Worm (Caenorhabditis elegans) whole organism, L4 larva: ENCODE results near the gene K03H6.5.

Experiments used
- aly-2 ChIP-seq: sonication (generic microtip); optimal IDR thresholded peaks from 2 replicates; lab custom pipeline; 2018; ENCODE audit warnings: missing biosample characterization, missing genetic modification characterization
- dmd-8 ChIP-seq: fragments of 200-800 bp; sonication (Bioruptor generic); IDR thresholded peaks from 2 replicates; pipeline ENCODE4 v1.3.6; 2022; ENCODE audit warnings: missing genetic modification characterization, missing compliant biosample characterization
- dpl-1 ChIP-seq: fragments of 150-350 bp; optimal IDR thresholded peaks from 2 replicates; lab custom pipeline; 2014; ENCODE audit warnings: missing biosample characterization, missing genetic modification reagents, missing genetic modification characterization
- fkh-10 ChIP-seq: fragments of 150-350 bp; optimal IDR thresholded peaks from 2 replicates; lab custom pipeline; 2014; ENCODE audit warnings: missing biosample characterization, missing genetic modification reagents, missing genetic modification characterization
- fos-1 ChIP-seq: fragments of 150-350 bp; optimal IDR thresholded peaks from 2 replicates; lab custom pipeline; 2014; ENCODE audit warnings: missing biosample characterization, missing genetic modification characterization
- hlh-11 ChIP-seq: fragments of 200-800 bp; sonication (Bioruptor generic); optimal IDR thresholded peaks from 2 replicates; lab custom pipeline; 2018; ENCODE audit warnings: mild to moderate bottlenecking, missing genetic modification characterization, missing compliant biosample characterization
- lin-15B ChIP-seq: fragments of 150-350 bp; sonication (generic microtip); optimal IDR thresholded peaks from 3 replicates; lab custom pipeline; 2014; ENCODE audit warnings: missing biosample characterization, missing genetic modification characterization
- lin-39 ChIP-seq: fragments of 150-350 bp; optimal IDR thresholded peaks from 2 replicates; lab custom pipeline; 2014; ENCODE audit warnings: missing biosample characterization, missing genetic modification reagents, missing genetic modification characterization
- mep-1 ChIP-seq: fragments of 150-350 bp; sonication (generic microtip); optimal IDR thresholded peaks from 3 replicates; lab custom pipeline; 2014; ENCODE audit warnings: missing biosample characterization, missing genetic modification characterization
- nhr-28 ChIP-seq: fragments of 150-350 bp; optimal IDR thresholded peaks from 2 replicates; lab custom pipeline; 2014; ENCODE audit warnings: missing biosample characterization, missing genetic modification characterization
- pha-4 ChIP-seq, 2 experiments: fragments of 150-350 bp in 1 of 2; fragments of 200-800 bp in 1 of 2; sonication (Bioruptor generic) in 1 of 2; IDR thresholded peaks in 1 of 2; optimal IDR thresholded peaks in 1 of 2; 2 replicates each; pipeline versions ENCODE4 v1.3.6 to Lab custom; 2014 to 2022; ENCODE audit warnings: missing genetic modification characterization in 2 of 2, missing genetic modification reagents in 2 of 2, missing biosample characterization in 1 of 2, missing compliant biosample characterization in 1 of 2
- spr-1 ChIP-seq: sonication (generic microtip); optimal IDR thresholded peaks from 2 replicates; lab custom pipeline; 2016; ENCODE audit warnings: mild to moderate bottlenecking, missing genetic modification characterization, missing compliant biosample characterization
- ztf-11 ChIP-seq: fragments of 150-350 bp; optimal IDR thresholded peaks from 2 replicates; lab custom pipeline; 2014; ENCODE audit warnings: missing biosample characterization, missing genetic modification characterization

DNA sequence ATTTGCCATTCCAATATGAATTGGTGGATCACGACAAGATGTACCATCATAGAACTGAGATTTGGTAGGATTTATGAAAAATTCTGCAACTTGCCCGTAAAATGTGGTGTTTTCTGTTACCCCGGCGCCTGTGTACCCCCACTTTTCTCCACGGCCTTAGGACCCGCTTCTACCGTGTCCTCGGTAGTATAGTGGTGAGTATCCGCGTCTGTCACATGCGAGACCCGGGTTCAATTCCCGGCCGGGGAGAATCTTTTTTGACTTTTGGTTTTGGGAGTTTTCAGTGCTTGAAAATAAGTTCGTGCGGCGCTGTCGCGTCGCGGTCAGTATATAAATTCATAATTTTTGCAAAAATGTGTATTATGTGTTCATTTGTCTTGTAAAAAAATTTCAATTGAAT, 21.8 kb downstream of the K03H6.5 start:
- TF ChIP-seq spr-1 (tag; lab: Kevin White, UChicago) (no peak), lin-15B (tag; lab: Kevin White, UChicago) (no peak), fkh-10 (GFP tag; lab: Kevin White, UChicago) (no peak), fos-1 (tag; lab: Kevin White, UChicago) (no peak), ztf-11 (tag; lab: Kevin White, UChicago) (no peak), lin-39 (no peak), dpl-1 (GFP tag; lab: Kevin White, UChicago) (no peak), hlh-11 (tag; lab: Kevin White, UChicago) (no peak), dmd-8 (GFP tag; lab: Robert Waterston, UW) (no peak), nhr-28 (no peak), aly-2 (tag; lab: Kevin White, UChicago) (no peak), pha-4 (GFP tag; IDR thresholded peaks at IDR 0.05; lab: Robert Waterston, UW) (peak; percentile 50), pha-4 (tag; optimal IDR thresholded peaks at IDR 0.05; lab: Kevin White, UChicago) (no peak), mep-1 (tag; lab: Kevin White, UChicago) (no peak)
